Worm (Caenorhabditis elegans) whole organism, early embryonic: Measurements from ENCODE around the gene dop-2.

ENCODE experiments used
- ama-1 ChIP-seq: fragments of 150-350 bp; optimal IDR thresholded peaks from 2 replicates; lab custom pipeline; 2014
- ets-7 ChIP-seq: sonication (generic microtip); optimal IDR thresholded peaks from 2 replicates; lab custom pipeline; 2016; ENCODE audit warnings: missing genotype, missing genetic modification characterization, missing compliant biosample characterization
- flt-1 ChIP-seq: fragments of 200-800 bp; sonication (Bioruptor generic); IDR thresholded peaks from 2 replicates; pipeline ENCODE4 v1.3.6; 2022; ENCODE audit warnings: missing genetic modification characterization, missing compliant biosample characterization
- tbx-37 ChIP-seq: fragments of 200-800 bp; sonication (Bioruptor generic); conservative IDR thresholded peaks from 2 replicates; pipeline ENCODE4 v1.3.6; 2022; ENCODE audit warnings: missing genetic modification reagents, missing genetic modification characterization, missing compliant biosample characterization

- TF ChIP-seq flt-1 (GFP tag; lab: Robert Waterston, UW) (no peak), ama-1 (lab: Kevin White, UChicago) (no peak), tbx-37 (GFP tag; lab: Robert Waterston, UW) (no peak), ets-7 (tag; lab: Kevin White, UChicago) (no peak)
These were observed 18.0 kb upstream of the dop-2 start, which contains the start of gene K09G1.2 for ce11 chrV:9590317-9590716.
